Worm (Caenorhabditis elegans): ENCODE measurements around the gene gar-1.

DNA sequence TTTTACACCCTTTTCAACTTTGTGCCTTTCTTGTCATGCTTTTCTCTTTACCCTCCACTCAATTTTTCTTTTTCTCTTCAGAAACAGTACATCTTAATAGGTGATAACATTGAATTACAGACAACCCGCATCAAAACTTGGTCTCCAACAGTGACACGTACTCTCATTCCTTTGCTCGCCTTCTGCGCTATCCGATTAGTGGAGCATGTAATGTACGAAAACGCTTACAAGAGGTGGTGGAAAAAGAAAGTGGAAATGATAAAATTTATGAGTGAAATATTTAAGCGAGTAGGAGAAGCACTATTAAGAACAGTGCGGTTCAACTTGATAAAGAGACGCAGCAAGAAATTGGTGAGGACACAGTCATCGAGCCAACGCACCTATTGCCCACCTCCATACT, 28.1 kb downstream of the gar-1 start, which contains the start of gene pept-1:
- TF ChIP-seq unc-55 (GFP tag; optimal IDR thresholded peaks at IDR 0.05) (no peak), pqm-1 (tag; optimal IDR thresholded peaks at IDR 0.05) (no peak)

Data from whole organism, late embryonic.